Worm (Caenorhabditis elegans): Measurements from ENCODE around the gene Y40C5A.4.
"Not testable (repeated sequence)": the region's sequence is repeated elsewhere in the genome, so short reads cannot be mapped to it uniquely, and the experiment has no call there.

Gene Y40C5A.4

ce11 chrIV:7374847-7375246 lies 9.9 kb upstream of the Y40C5A.4 start, which contains the start of gene T12B3.3:
Gene T12B3.3, plus strand, starts transcription at chrIV:7375147.
- TF ChIP-seq tab-1 (GFP tag; IDR thresholded peaks at IDR 0.05); flt-1 (GFP tag; IDR thresholded peaks at IDR 0.05); klf-2 (GFP tag; conservative IDR thresholded peaks at IDR 0.05): not testable (repeated sequence)

- no peak for TF ChIP-seq T22C8.4 (GFP tag; IDR thresholded peaks at IDR 0.05)
- TF ChIP-seq tab-1 (GFP tag; IDR thresholded peaks at IDR 0.05), result no peak
- TF ChIP-seq ztf-23 (GFP tag; IDR thresholded peaks at IDR 0.05), result no peak
- no peak for TF ChIP-seq klf-2 (GFP tag; conservative IDR thresholded peaks at IDR 0.05)
- TF ChIP-seq med-1 (GFP tag; optimal IDR thresholded peaks at IDR 0.05; ENCODE audit: insufficient read depth), result no peak
- TF ChIP-seq flt-1 (GFP tag; IDR thresholded peaks at IDR 0.05), result no peak
- no peak for TF ChIP-seq ref-1 (GFP tag; conservative IDR thresholded peaks at IDR 0.05)
- TF ChIP-seq ztf-29 (GFP tag; IDR thresholded peaks at IDR 0.05), result no peak
- no peak for TF ChIP-seq cog-1 (tag; optimal IDR thresholded peaks at IDR 0.05)
Observed at ce11 chrIV:7346751-7347150, 18.2 kb downstream of the Y40C5A.4 start, which contains the start of gene daf-42. Gene daf-42, minus strand, starts transcription at chrIV:7346851.

ce11 chrIV:7344020-7344419 lies 20.9 kb downstream of the Y40C5A.4 start:
- TF ChIP-seq ztf-23 (GFP tag; IDR thresholded peaks at IDR 0.05), result 0 out of 2 replicates have a peak, but pooled peaks have one; percentile 25
- TF ChIP-seq tab-1 (GFP tag; IDR thresholded peaks at IDR 0.05), result peak; percentile 71; the same call in 1 of the 2 replicates
- no peak for TF ChIP-seq ref-1 (GFP tag; conservative IDR thresholded peaks at IDR 0.05)
- peak; percentile 56; the same call in 1 of the 2 replicates for TF ChIP-seq flt-1 (GFP tag; IDR thresholded peaks at IDR 0.05)

ce11 chrIV:7342144-7342543 lies 22.8 kb downstream of the Y40C5A.4 start:
- no peak for TF ChIP-seq med-1 (GFP tag; optimal IDR thresholded peaks at IDR 0.05; ENCODE audit: insufficient read depth)
- TF ChIP-seq ztf-23 (GFP tag; IDR thresholded peaks at IDR 0.05), result no peak
- no peak for TF ChIP-seq ztf-29 (GFP tag; IDR thresholded peaks at IDR 0.05)
- TF ChIP-seq cog-1 (tag; optimal IDR thresholded peaks at IDR 0.05), result no peak
- no peak for TF ChIP-seq T22C8.4 (GFP tag; IDR thresholded peaks at IDR 0.05)
- no peak for TF ChIP-seq ref-1 (GFP tag; conservative IDR thresholded peaks at IDR 0.05)
- no peak for TF ChIP-seq flt-1 (GFP tag; IDR thresholded peaks at IDR 0.05)
- TF ChIP-seq klf-2 (GFP tag; conservative IDR thresholded peaks at IDR 0.05), result no peak
- TF ChIP-seq tab-1 (GFP tag; IDR thresholded peaks at IDR 0.05), result no peak

- no peak for TF ChIP-seq cog-1 (tag; optimal IDR thresholded peaks at IDR 0.05)
- TF ChIP-seq tab-1 (GFP tag; IDR thresholded peaks at IDR 0.05), result no peak
- no peak for TF ChIP-seq ztf-23 (GFP tag; IDR thresholded peaks at IDR 0.05)
- no peak for TF ChIP-seq med-1 (GFP tag; optimal IDR thresholded peaks at IDR 0.05; ENCODE audit: insufficient read depth)
- no peak for TF ChIP-seq ztf-29 (GFP tag; IDR thresholded peaks at IDR 0.05)
- no peak for TF ChIP-seq klf-2 (GFP tag; conservative IDR thresholded peaks at IDR 0.05)
- TF ChIP-seq T22C8.4 (GFP tag; IDR thresholded peaks at IDR 0.05), result no peak
- TF ChIP-seq ref-1 (GFP tag; conservative IDR thresholded peaks at IDR 0.05), result no peak
- TF ChIP-seq flt-1 (GFP tag; IDR thresholded peaks at IDR 0.05), result no peak
Observed at ce11 chrIV:7339095-7339494, 25.8 kb downstream of the Y40C5A.4 start.

- TF ChIP-seq klf-2 (GFP tag; conservative IDR thresholded peaks at IDR 0.05), result no peak
Observed at ce11 chrIV:7338042-7338441, 26.9 kb downstream of the Y40C5A.4 start.

- no peak for TF ChIP-seq ztf-23 (GFP tag; IDR thresholded peaks at IDR 0.05)
- no peak for TF ChIP-seq T22C8.4 (GFP tag; IDR thresholded peaks at IDR 0.05)
- TF ChIP-seq tab-1 (GFP tag; IDR thresholded peaks at IDR 0.05), result no peak
- no peak for TF ChIP-seq klf-2 (GFP tag; conservative IDR thresholded peaks at IDR 0.05)
- TF ChIP-seq ref-1 (GFP tag; conservative IDR thresholded peaks at IDR 0.05), result no peak
- no peak for TF ChIP-seq ztf-29 (GFP tag; IDR thresholded peaks at IDR 0.05)
- TF ChIP-seq cog-1 (tag; optimal IDR thresholded peaks at IDR 0.05), result no peak
- TF ChIP-seq med-1 (GFP tag; optimal IDR thresholded peaks at IDR 0.05; ENCODE audit: insufficient read depth), result no peak
- TF ChIP-seq flt-1 (GFP tag; IDR thresholded peaks at IDR 0.05), result no peak
Observed at ce11 chrIV:7332695-7333094, 32.2 kb downstream of the Y40C5A.4 start, which contains the start of gene ocr-4. Gene ocr-4, minus strand, starts transcription at chrIV:7332795.

- no peak for TF ChIP-seq med-1 (GFP tag; optimal IDR thresholded peaks at IDR 0.05; ENCODE audit: insufficient read depth)
- TF ChIP-seq ztf-29 (GFP tag; IDR thresholded peaks at IDR 0.05), result no peak
- no peak for TF ChIP-seq tab-1 (GFP tag; IDR thresholded peaks at IDR 0.05)
- TF ChIP-seq ztf-23 (GFP tag; IDR thresholded peaks at IDR 0.05), result no peak
- no peak for TF ChIP-seq cog-1 (tag; optimal IDR thresholded peaks at IDR 0.05)
- TF ChIP-seq ref-1 (GFP tag; conservative IDR thresholded peaks at IDR 0.05), result no peak
- no peak for TF ChIP-seq klf-2 (GFP tag; conservative IDR thresholded peaks at IDR 0.05)
- no peak for TF ChIP-seq T22C8.4 (GFP tag; IDR thresholded peaks at IDR 0.05)
- TF ChIP-seq flt-1 (GFP tag; IDR thresholded peaks at IDR 0.05), result no peak
Observed at ce11 chrIV:7328918-7329317, 36.0 kb downstream of the Y40C5A.4 start, which contains the start of gene sqst-2. Gene sqst-2, minus strand, starts transcription at chrIV:7328975.

ce11 chrIV:7326613-7327149 lies 38.2 kb downstream of the Y40C5A.4 start, which contains the start of gene ifo-1:
Gene ifo-1, minus strand, starts transcription at chrIV:7326663.
- no peak for TF ChIP-seq ztf-23 (GFP tag; IDR thresholded peaks at IDR 0.05)
- no peak for TF ChIP-seq ztf-29 (GFP tag; IDR thresholded peaks at IDR 0.05)
- no peak for TF ChIP-seq cog-1 (tag; optimal IDR thresholded peaks at IDR 0.05)
- TF ChIP-seq flt-1 (GFP tag; IDR thresholded peaks at IDR 0.05), result no peak
- no peak for TF ChIP-seq ref-1 (GFP tag; conservative IDR thresholded peaks at IDR 0.05)
- no peak for TF ChIP-seq klf-2 (GFP tag; conservative IDR thresholded peaks at IDR 0.05)
- TF ChIP-seq med-1 (GFP tag; optimal IDR thresholded peaks at IDR 0.05; ENCODE audit: insufficient read depth), result no peak
- no peak for TF ChIP-seq T22C8.4 (GFP tag; IDR thresholded peaks at IDR 0.05)
- TF ChIP-seq tab-1 (GFP tag; IDR thresholded peaks at IDR 0.05), result no peak

ce11 chrIV:7325698-7326097 lies 39.2 kb downstream of the Y40C5A.4 start:
- TF ChIP-seq cog-1 (tag; optimal IDR thresholded peaks at IDR 0.05), result no peak
- no peak for TF ChIP-seq T22C8.4 (GFP tag; IDR thresholded peaks at IDR 0.05)
- TF ChIP-seq ref-1 (GFP tag; conservative IDR thresholded peaks at IDR 0.05), result no peak
- TF ChIP-seq flt-1 (GFP tag; IDR thresholded peaks at IDR 0.05), result no peak
- TF ChIP-seq klf-2 (GFP tag; conservative IDR thresholded peaks at IDR 0.05), result no peak
- no peak for TF ChIP-seq tab-1 (GFP tag; IDR thresholded peaks at IDR 0.05)
- TF ChIP-seq ztf-29 (GFP tag; IDR thresholded peaks at IDR 0.05), result no peak
- no peak for TF ChIP-seq ztf-23 (GFP tag; IDR thresholded peaks at IDR 0.05)
- TF ChIP-seq med-1 (GFP tag; optimal IDR thresholded peaks at IDR 0.05; ENCODE audit: insufficient read depth), result no peak
